Worm (Caenorhabditis elegans) whole organism, early embryonic: ENCODE measurements around the gene str-113.

Source experiments
- F13C5.2 ChIP-seq: sonication (generic microtip); optimal IDR thresholded peaks from 2 replicates; lab custom pipeline; 2017; ENCODE audit warnings: mild to moderate bottlenecking, missing genetic modification characterization, inconsistent platforms, missing compliant biosample characterization
- ama-1 ChIP-seq: fragments of 150-350 bp; optimal IDR thresholded peaks from 2 replicates; lab custom pipeline; 2014
- flt-1 ChIP-seq: fragments of 200-800 bp; sonication (Bioruptor generic); IDR thresholded peaks from 2 replicates; pipeline ENCODE4 v1.3.6; 2022; ENCODE audit warnings: missing genetic modification characterization, missing compliant biosample characterization

ce11 chrV:3666887-3667286 is at the start of gene str-113:
- TF ChIP-seq ama-1 (lab: Kevin White, UChicago) (no peak), F13C5.2 (tag; lab: Kevin White, UChicago) (no peak), flt-1 (GFP tag; lab: Robert Waterston, UW) (no peak)
